Fruit fly (Drosophila melanogaster): ENCODE results near the gene CG13066.
A peak's percentile ranks its signal among the peaks of the same experiment; 100 is the strongest.

Gene CG13066

dm6 chr3L:16279171-16279570, 6.5 kb downstream of the CG13066 start, which contains the start of gene CG13050:
CG13050 (minus strand) TSS chr3L:16279271.
- TF ChIP-seq Dfd (GFP tag; optimal IDR thresholded peaks at IDR 0.05) (no peak), usp (GFP tag; optimal IDR thresholded peaks at IDR 0.05) (no peak), Myc (optimal IDR thresholded peaks at IDR 0.05) (no peak), sv (GFP tag; optimal IDR thresholded peaks at IDR 0.05) (no peak), N (GFP tag; optimal IDR thresholded peaks at IDR 0.05) (no peak), woc (GFP tag; optimal IDR thresholded peaks at IDR 0.05) (no peak), psq (GFP tag; optimal IDR thresholded peaks at IDR 0.05) (no peak)

- TF ChIP-seq usp (GFP tag; optimal IDR thresholded peaks at IDR 0.05) = no peak
- peak; percentile 70 for TF ChIP-seq Vsx2 (GFP tag; optimal IDR thresholded peaks at IDR 0.05; ENCODE audit: partially characterized antibody)
- no peak for TF ChIP-seq dmrt93B (GFP tag; optimal IDR thresholded peaks at IDR 0.05)
- no peak for TF ChIP-seq br (GFP tag; optimal IDR thresholded peaks at IDR 0.05)
- TF ChIP-seq ey (GFP tag; optimal IDR thresholded peaks at IDR 0.05) = no peak
Observed at dm6 chr3L:16279987-16280454, 7.3 kb downstream of the CG13066 start, which contains the start of gene CG13064. CG13064 (plus strand) TSS chr3L:16280404.

dm6 chr3L:16281880-16282556, 9.3 kb downstream of the CG13066 start, which contains the start of gene CG13049:
CG13049 (minus strand) TSS chr3L:16281930.
- TF ChIP-seq Dfd (GFP tag; optimal IDR thresholded peaks at IDR 0.05) (peak; percentile 80), pan (optimal IDR thresholded peaks at IDR 0.05) (no peak)

DNA sequence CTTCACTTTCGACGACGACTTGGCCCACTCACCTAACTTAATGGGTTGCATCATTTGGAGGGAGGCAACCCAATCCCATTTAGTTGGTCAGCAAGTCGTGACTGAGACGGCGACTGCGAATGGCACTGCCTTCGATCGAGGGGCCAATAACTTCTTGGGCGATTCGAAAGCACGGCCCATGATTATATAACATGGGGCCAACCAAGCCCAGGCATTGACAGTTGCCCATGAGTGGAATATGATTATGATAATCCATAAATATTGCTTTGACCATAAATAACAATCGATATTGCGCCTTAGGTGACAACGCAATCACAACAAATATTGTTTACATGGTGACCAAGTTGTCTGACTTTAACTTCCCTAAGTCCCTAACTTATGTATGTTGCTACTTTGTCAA, 11.1 kb downstream of the CG13066 start, which contains the start of gene CG13048:
CG13048 (minus strand) TSS at position 101 of the 400 bp plus-strand sequence.
- TF ChIP-seq HLH106 (tag; optimal IDR thresholded peaks at IDR 0.05) = no peak
- TF ChIP-seq Jra (GFP tag; optimal IDR thresholded peaks at IDR 0.05) = no peak
- no peak for TF ChIP-seq dsf (GFP tag; optimal IDR thresholded peaks at IDR 0.05; ENCODE audit: borderline replicate concordance)
- TF ChIP-seq Mio (GFP tag; optimal IDR thresholded peaks at IDR 0.05) = no peak
- no peak for TF ChIP-seq CG32264 (GFP tag; optimal IDR thresholded peaks at IDR 0.05)

dm6 chr3L:16285346-16285911, 12.7 kb downstream of the CG13066 start, which contains the start of gene CG13047:
CG13047 (minus strand) TSS chr3L:16285396.
- TF ChIP-seq psq (GFP tag; optimal IDR thresholded peaks at IDR 0.05) (no peak), brk (GFP tag; optimal IDR thresholded peaks at IDR 0.05) (no peak), HLH106 (tag; optimal IDR thresholded peaks at IDR 0.05) (no peak), lola (GFP tag; optimal IDR thresholded peaks at IDR 0.05) (no peak), Mio (GFP tag; optimal IDR thresholded peaks at IDR 0.05) (no peak), usp (GFP tag; optimal IDR thresholded peaks at IDR 0.05) (no peak), fru (GFP tag; optimal IDR thresholded peaks at IDR 0.05) (no peak), N (GFP tag; optimal IDR thresholded peaks at IDR 0.05) (no peak), Vsx2 (GFP tag; optimal IDR thresholded peaks at IDR 0.05; ENCODE audit: partially characterized antibody) (no peak), CG32264 (GFP tag; optimal IDR thresholded peaks at IDR 0.05) (no peak), Rel (GFP tag; optimal IDR thresholded peaks at IDR 0.05) (no peak), Rel (tag; optimal IDR thresholded peaks at IDR 0.05) (no peak), Hr83 (GFP tag; optimal IDR thresholded peaks at IDR 0.05; ENCODE audit: poor library complexity, severe bottlenecking) (no peak), CrebA (GFP tag; optimal IDR thresholded peaks at IDR 0.05; ENCODE audit: borderline replicate concordance) (no peak), Jra (GFP tag; optimal IDR thresholded peaks at IDR 0.05) (no peak), rgr (GFP tag; optimal IDR thresholded peaks at IDR 0.05) (no peak), Dfd (GFP tag; optimal IDR thresholded peaks at IDR 0.05) (no peak), Myc (optimal IDR thresholded peaks at IDR 0.05) (no peak)

DNA sequence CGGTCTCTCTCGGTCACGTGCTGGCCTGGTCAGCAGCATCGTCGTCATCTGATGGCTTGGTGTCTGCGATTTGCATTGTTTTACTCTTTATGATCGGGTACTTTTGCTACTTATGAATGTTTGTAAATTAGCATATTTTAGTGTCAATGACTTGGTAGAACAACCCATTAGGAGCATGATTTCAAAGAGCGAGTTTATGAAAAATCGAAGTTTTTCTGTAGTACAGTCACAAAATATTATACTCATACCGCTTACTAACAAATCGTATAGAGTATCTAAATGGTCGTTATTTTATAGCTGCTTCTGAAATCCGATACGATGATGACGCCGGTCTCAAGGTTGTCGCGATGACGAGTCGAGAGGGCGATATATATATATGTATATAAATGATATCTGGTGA, 13.5 kb downstream of the CG13066 start:
- peak; percentile 34 for TF ChIP-seq OdsH (GFP tag; optimal IDR thresholded peaks at IDR 0.05)
- TF ChIP-seq h (GFP tag; optimal IDR thresholded peaks at IDR 0.05) = peak; percentile 53
- TF ChIP-seq CrebA (GFP tag; optimal IDR thresholded peaks at IDR 0.05; ENCODE audit: borderline replicate concordance) = no peak
- no peak for TF ChIP-seq Dfd (GFP tag; optimal IDR thresholded peaks at IDR 0.05)
- peak; percentile 43 for TF ChIP-seq woc (GFP tag; optimal IDR thresholded peaks at IDR 0.05)
- TF ChIP-seq br (GFP tag; optimal IDR thresholded peaks at IDR 0.05) = peak; percentile 53
- TF ChIP-seq ey (GFP tag; optimal IDR thresholded peaks at IDR 0.05) = peak; percentile 32
- TF ChIP-seq foxo (GFP tag; optimal IDR thresholded peaks at IDR 0.05) = peak in 1 of 2 experiments; percentile 36
- TF ChIP-seq rgr (GFP tag; optimal IDR thresholded peaks at IDR 0.05) = peak; percentile 51
- no peak for TF ChIP-seq N (GFP tag; optimal IDR thresholded peaks at IDR 0.05)
- no peak for TF ChIP-seq dmrt93B (GFP tag; optimal IDR thresholded peaks at IDR 0.05)
- peak; percentile 13 for TF ChIP-seq Hnf4 (GFP tag; optimal IDR thresholded peaks at IDR 0.05)
- TF ChIP-seq HLH106 (tag; optimal IDR thresholded peaks at IDR 0.05) = peak; percentile 42
- peak; percentile 50 for TF ChIP-seq fru (GFP tag; optimal IDR thresholded peaks at IDR 0.05)
